Worm (Caenorhabditis elegans) whole organism, early embryonic: Measurements from ENCODE around the gene let-716.

Experiments
- ama-1 ChIP-seq: fragments of 150-350 bp; optimal IDR thresholded peaks from 2 replicates; lab custom pipeline; 2014
- ceh-36 ChIP-seq: sonication (generic microtip); optimal IDR thresholded peaks from 2 replicates; lab custom pipeline; 2016; ENCODE audit warnings: missing genetic modification characterization, inconsistent platforms, missing compliant biosample characterization
- flt-1 ChIP-seq: fragments of 200-800 bp; sonication (Bioruptor generic); IDR thresholded peaks from 2 replicates; pipeline ENCODE4 v1.3.6; 2022; ENCODE audit warnings: missing genetic modification characterization, missing compliant biosample characterization
- sea-1 ChIP-seq: fragments of 200-800 bp; sonication (Bioruptor generic); conservative IDR thresholded peaks from 2 replicates; pipeline ENCODE4 v1.3.6; 2022; ENCODE audit warnings: missing genetic modification characterization, missing compliant biosample characterization
- tbx-37 ChIP-seq: fragments of 200-800 bp; sonication (Bioruptor generic); conservative IDR thresholded peaks from 2 replicates; pipeline ENCODE4 v1.3.6; 2022; ENCODE audit warnings: missing genetic modification reagents, missing genetic modification characterization, missing compliant biosample characterization

DNA sequence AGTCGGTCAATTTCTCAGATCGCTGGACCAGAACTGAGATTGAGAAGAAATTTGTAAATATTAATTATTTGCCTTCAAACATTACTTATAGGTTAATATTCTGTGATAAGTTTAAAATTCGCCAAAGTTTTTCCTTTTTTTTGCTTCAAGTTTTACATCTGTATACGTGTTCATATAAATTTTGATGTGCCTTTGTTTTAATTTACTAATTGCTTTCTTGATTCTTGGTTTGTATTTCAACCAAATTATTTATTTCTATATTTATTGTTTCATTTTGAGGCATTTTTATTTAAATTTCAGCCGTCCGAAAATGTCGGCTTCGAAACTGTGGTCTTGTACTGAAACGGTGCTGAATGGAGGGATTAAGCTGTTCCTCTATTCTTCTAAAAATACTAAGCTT, 53.0 kb downstream of the let-716 start, which contains the start of gene C05D11.1:
- no peak for TF ChIP-seq flt-1 (GFP tag; lab: Robert Waterston, UW)
- no peak for TF ChIP-seq sea-1 (GFP tag; lab: Robert Waterston, UW)
- TF ChIP-seq tbx-37 (GFP tag; lab: Robert Waterston, UW): no peak
- no peak for TF ChIP-seq ceh-36 (tag; lab: Kevin White, UChicago)
- TF ChIP-seq ama-1 (lab: Kevin White, UChicago): no peak
